Worm (Caenorhabditis elegans) whole organism, L4/young adult: Measurements from ENCODE around the gene F52D2.6.

Experiments used
- dao-5 ChIP-seq: sonication (generic microtip); optimal IDR thresholded peaks from 2 replicates; lab custom pipeline; 2016; ENCODE audit warnings: missing genotype, missing genetic modification characterization, moderate library complexity, missing compliant biosample characterization
- him-1 ChIP-seq: sonication (generic microtip); optimal IDR thresholded peaks from 2 replicates; lab custom pipeline; 2016; ENCODE audit warnings: missing genotype, missing genetic modification reagents, missing genetic modification characterization, missing compliant biosample characterization

- no peak for TF ChIP-seq dao-5
- no peak for TF ChIP-seq him-1 (tag; lab: Kevin White, UChicago)
These were observed 13.8 kb downstream of the F52D2.6 start, which contains the start of gene meg-3 for ce11 chrX:1989576-1989975.
